Fruit fly (Drosophila melanogaster) Kc167 (cell line): Measurements from ENCODE around the gene ND-51.

Experiments used
- Myc ChIP-seq: fragments of >200 bp; optimal IDR thresholded peaks from 2 replicates; lab custom pipeline; 2017; ENCODE audit warnings: missing external identifiers
- Sin3A ChIP-seq: fragments of >200 bp; optimal IDR thresholded peaks from 2 replicates; lab custom pipeline; 2018; ENCODE audit warnings: missing external identifiers
- h ChIP-seq: fragments of >200 bp; optimal IDR thresholded peaks from 3 replicates; lab custom pipeline; 2018; ENCODE audit warnings: missing external identifiers
- insv ChIP-seq: fragments of >200 bp; optimal IDR thresholded peaks from 3 replicates; lab custom pipeline; 2018; ENCODE audit warnings: missing external identifiers
- psq ChIP-seq: fragments of >200 bp; optimal IDR thresholded peaks from 2 replicates; lab custom pipeline; 2017; ENCODE audit warnings: missing external identifiers
- ttk ChIP-seq: sonication (Bioruptor generic); optimal IDR thresholded peaks from 2 replicates; lab custom pipeline; 2017; ENCODE audit warnings: missing external identifiers

The ND-51 gene

DNA sequence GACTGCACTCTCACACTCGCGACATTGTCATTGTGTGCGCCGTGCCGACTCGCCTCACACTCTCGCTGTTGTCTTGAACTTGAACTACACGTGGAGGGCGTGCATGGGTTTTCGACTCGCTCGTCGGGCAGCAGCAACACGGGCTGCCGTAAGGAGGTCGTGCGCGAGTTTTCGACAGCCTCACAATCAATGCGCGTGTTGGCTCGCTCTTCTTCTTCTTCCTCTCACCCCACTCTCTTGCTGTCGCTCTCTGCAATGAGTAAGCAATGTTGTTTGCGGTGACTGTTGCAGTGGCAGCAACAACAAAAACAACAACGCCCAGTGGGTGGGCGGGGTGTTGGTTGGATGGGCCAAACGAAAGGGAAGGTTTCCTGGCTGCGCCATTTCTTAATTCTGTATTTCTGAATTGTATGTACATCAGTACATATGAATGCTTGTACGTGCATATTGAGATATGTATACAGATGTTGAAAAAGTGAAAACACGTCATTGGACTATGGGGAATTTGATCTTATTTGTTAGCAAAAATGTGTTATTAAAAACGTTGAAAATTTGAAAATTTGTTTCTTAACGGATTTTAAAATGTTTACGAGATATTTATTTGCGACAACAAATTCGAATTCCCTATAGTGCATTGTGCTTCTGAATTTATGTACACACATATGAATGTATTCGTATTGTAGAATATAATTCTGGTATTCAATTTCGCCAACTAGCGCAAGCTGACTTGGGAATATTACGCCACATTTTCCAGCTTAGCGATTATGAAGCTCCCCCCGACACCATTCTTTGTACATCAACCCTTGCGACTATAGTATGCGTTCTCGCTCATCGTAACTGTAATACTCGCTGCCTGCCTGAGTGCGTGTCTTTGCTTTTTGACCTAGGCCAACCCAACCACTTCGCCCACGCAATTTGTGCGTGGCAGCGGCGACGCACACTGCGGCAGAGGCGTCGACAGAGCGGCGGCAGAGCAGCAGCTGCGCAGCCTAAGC, 26.1 kb upstream of the ND-51 start:
- TF ChIP-seq h (lab: Kevin White, UChicago): no peak
- TF ChIP-seq Sin3A (lab: Kevin White, UChicago): no peak
- TF ChIP-seq insv (lab: Kevin White, UChicago): no peak
- TF ChIP-seq Myc (lab: Kevin White, UChicago): no peak
- TF ChIP-seq psq (lab: Kevin White, UChicago): no peak
- no peak for TF ChIP-seq ttk (lab: Kevin White, UChicago)

DNA sequence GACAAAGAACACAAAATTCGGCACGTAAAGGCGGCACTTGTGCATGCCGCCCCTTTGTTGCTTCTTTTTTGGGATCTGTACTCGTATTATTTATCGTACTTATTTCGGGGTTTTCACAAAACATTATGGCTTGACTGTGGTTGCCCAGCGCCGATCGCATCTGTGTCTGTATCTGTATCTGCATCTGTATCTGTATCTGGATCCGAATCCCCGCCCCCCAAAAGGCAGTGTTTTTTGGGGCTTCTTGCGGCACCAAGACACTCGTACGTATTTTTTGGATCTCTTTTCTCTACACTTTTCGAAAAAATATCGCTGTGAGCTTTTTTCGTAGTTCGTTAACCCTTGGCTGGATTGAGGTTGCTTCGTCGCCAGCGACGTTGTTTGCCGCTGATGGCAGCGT, 25.1 kb upstream of the ND-51 start:
- TF ChIP-seq Sin3A (lab: Kevin White, UChicago): no peak
- TF ChIP-seq Myc (lab: Kevin White, UChicago): no peak
- TF ChIP-seq h (lab: Kevin White, UChicago): no peak
- no peak for TF ChIP-seq psq (lab: Kevin White, UChicago)
- TF ChIP-seq ttk (lab: Kevin White, UChicago): no peak
- TF ChIP-seq insv (lab: Kevin White, UChicago): no peak

DNA sequence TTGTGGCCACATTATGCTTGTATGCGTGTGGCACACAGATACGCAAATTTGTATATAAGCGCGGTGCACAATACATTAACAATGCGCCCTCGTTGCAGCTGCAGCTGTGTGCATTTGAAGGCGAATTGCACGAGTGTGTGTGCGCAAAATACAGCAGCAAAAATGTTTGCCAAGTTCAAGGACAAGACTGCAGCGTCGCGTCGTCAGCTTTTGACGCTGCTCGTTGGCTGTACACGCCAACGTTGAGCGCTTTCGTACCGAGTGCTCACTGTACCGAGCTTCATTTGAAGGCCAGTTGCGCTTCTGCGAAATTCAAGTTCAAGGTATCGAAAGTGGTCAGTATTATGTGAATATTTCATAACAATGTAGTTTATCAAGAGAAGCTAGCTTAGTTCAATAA, 24.2 kb upstream of the ND-51 start:
- no peak for TF ChIP-seq ttk (lab: Kevin White, UChicago)
- TF ChIP-seq h (lab: Kevin White, UChicago): no peak
- no peak for TF ChIP-seq insv (lab: Kevin White, UChicago)
- no peak for TF ChIP-seq psq (lab: Kevin White, UChicago)
- no peak for TF ChIP-seq Sin3A (lab: Kevin White, UChicago)
- no peak for TF ChIP-seq Myc (lab: Kevin White, UChicago)

DNA sequence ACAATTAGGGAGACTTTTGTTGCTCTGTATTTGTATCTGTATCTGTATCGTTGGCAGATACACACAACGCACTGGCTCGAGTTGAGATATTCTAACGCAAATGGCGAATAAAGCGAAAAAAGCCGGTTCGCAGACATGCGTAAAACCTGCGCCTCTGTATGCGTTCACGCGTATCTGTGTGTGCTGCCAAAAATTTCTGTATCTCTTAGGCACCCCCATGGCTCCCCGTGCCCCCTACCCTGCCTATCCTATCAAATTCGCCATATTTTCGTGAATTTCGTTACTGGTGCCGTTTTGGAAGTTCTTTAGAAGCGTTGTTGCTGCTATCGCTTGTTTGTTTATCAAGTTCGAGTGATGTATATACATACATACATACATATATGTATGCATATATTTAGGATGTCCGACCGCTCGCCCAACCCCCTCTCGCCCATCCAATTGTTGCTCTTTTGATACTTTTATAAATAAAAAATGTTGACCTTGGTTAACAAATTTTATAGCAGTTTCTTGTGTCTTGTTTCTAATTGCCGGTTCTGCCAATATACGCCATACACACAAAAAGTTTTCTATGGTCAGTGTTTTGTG, 23.3 kb upstream of the ND-51 start:
- TF ChIP-seq psq (lab: Kevin White, UChicago) (no peak), h (lab: Kevin White, UChicago) (no peak), Sin3A (lab: Kevin White, UChicago) (no peak), insv (lab: Kevin White, UChicago) (no peak), ttk (lab: Kevin White, UChicago) (no peak), Myc (lab: Kevin White, UChicago) (no peak)

DNA sequence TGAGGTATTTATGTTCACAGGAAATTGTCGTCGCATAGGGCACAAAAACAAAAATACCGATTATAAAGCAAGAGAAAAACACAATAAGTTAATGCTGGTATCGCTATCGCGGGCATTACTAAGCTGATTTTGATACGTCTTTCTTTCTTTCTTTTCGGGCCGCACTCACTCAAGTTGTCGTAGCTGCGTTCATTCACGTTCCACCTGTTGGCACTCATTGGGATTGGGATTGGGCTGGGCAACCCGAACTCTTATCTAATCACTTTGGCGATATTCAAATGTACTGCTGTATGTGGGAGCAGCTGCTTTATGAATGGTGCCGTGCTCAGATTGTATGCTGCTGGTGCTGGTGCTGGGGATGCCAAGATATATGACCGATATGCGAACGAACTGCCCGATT, 22.1 kb upstream of the ND-51 start:
- TF ChIP-seq insv (lab: Kevin White, UChicago): no peak
- no peak for TF ChIP-seq Myc (lab: Kevin White, UChicago)
- no peak for TF ChIP-seq psq (lab: Kevin White, UChicago)
- TF ChIP-seq h (lab: Kevin White, UChicago): no peak

DNA sequence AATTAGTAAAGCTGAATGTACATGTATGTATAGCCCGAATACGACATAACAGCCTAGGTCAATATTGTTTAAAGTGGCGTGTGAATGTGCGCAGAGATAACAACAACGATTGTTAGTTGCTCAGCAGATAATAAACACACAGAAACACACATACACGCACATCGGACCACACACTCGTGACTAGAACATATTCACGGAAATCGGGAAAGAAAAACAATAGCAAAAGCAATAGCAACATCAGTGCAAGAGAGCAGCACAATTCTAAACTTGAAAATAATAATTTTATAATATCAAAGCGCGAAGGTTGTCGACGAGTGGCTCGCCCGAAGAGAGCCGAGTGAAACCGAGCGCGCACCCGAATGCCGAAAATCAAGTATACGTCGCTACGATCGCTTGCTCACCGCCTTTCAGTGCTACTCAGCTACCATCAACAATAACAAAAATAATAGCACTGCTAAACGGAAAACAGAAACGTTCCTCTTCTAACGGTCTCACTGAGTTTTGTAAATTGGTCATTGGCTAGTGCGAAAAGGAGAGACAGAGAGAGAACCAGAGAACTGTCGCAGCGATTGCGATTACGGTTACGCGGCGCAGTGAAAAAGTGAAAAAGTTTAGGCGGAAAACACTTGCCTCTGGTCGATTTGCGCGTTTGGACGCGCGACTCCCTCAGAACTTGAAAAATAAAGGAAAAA, 20.5 kb upstream of the ND-51 start:
- no peak for TF ChIP-seq insv (lab: Kevin White, UChicago)
- no peak for TF ChIP-seq h (lab: Kevin White, UChicago)
- no peak for TF ChIP-seq Sin3A (lab: Kevin White, UChicago)
- TF ChIP-seq Myc (lab: Kevin White, UChicago): no peak
- no peak for TF ChIP-seq ttk (lab: Kevin White, UChicago)
- no peak for TF ChIP-seq psq (lab: Kevin White, UChicago)

DNA sequence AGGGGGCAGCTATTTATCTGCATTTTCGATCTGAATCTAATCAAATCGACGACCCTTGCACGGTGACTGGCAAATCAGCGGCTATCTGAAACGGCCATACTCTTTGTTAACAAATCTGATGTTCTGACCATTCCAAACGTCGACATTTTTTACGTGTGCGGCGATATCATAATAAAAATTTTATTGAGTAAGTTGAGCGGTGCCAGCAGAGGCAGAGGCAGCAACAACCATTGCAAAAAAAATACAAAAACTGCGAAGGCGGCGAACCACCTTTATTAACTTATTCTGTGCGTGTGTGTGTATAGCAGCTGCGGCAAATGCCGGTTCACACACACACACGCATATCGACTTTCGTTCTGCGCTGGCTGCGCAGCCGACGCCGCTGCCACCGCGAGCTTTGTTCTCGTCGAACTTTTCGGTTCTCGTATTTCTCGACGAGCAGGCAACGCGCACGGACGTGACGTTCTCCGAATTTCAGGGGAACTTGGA, 19.6 kb upstream of the ND-51 start, which contains the start of gene Kr-h1:
TSS of gene Kr-h1 (plus strand) at position 447 of the 489 bp plus-strand sequence.
- no peak for TF ChIP-seq psq (lab: Kevin White, UChicago)
- no peak for TF ChIP-seq insv (lab: Kevin White, UChicago)
- no peak for TF ChIP-seq Myc (lab: Kevin White, UChicago)
- no peak for TF ChIP-seq Sin3A (lab: Kevin White, UChicago)
- no peak for TF ChIP-seq ttk (lab: Kevin White, UChicago)
- TF ChIP-seq h (lab: Kevin White, UChicago): no peak

DNA sequence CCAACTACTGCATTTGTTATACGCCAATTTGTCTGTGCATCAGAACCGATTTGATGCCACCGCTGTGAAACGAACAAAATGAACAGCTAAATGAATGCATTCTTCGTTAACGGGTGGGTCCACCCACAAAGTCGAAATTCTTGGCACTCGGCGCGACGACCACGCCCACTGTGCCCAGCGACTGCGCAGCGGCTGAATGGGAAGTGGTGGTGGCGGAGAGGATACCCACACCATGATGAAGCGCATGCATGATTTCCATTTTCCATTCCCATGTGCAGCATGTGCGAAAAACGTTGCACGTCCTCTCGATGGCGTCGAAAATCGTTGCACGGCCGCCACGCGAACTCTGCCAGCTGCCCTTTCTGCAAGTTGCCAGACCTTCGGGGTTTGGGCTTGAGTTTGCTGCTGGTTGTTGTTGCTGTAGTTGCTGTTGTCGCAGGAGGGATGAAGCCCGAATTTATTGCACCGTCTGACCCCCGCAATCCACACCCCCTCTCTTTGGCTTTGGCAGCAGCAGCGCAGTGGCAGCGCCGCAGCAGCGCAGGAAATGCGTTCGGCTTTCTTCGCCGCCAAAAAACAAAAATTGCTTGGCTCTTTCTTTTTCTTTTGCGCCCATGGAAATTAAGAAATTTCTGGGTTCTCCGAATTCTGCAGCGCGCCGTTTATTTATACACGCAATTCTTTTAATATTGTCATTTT, 18.7 kb upstream of the ND-51 start:
- TF ChIP-seq Sin3A (lab: Kevin White, UChicago) (no peak), psq (lab: Kevin White, UChicago) (no peak), Myc (lab: Kevin White, UChicago) (no peak), insv (lab: Kevin White, UChicago) (no peak), ttk (lab: Kevin White, UChicago) (no peak)

DNA sequence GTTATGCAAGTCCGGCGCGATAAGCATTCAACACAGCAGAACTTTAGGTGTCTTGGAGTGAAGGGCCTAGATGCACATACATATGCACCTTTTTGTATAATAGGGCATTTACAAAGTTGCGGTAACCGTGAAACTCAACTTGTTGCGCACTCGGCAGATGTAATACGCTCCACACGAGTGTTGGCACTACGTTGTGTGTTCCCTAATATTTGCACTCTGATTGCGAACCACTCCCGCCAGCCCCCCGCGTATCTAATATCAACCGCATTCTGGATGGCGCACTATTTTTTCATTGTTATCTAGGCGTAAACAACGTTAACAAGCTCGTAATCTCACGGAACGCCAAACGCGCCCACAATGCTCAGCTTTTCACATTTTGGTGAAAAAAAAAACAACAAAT, 17.8 kb upstream of the ND-51 start:
- TF ChIP-seq Myc (lab: Kevin White, UChicago): no peak
- TF ChIP-seq ttk (lab: Kevin White, UChicago): no peak
- no peak for TF ChIP-seq Sin3A (lab: Kevin White, UChicago)
- TF ChIP-seq insv (lab: Kevin White, UChicago): no peak
- no peak for TF ChIP-seq psq (lab: Kevin White, UChicago)
- TF ChIP-seq h (lab: Kevin White, UChicago): no peak

DNA sequence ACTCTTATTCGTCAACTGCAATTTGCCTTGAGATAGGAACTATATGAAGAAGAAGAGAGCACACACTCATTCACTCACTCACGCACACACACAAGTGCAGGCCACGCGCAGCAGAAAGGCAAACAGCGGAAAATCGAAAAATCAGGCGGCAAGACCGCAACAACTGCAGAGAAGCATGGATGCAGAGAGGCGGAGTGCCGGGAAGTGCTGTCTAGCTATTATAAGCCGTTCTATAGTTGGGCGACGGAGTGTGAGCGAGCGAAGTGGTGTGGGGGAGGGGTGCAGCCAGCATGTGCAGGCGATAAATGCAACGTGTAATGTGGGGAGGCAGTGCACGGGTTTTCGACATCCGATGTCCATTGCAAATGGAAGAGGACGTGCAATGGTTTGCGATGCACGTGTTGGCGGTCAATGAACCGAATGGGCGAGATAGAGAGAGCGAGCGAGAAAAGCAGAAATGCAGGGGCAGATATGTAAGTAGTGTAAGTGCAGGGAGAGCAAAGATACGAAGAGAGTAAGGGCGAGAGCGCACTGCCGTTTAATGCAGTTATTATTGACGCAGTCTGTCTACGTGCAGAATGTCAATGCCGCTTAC, 16.3 kb upstream of the ND-51 start:
- TF ChIP-seq Sin3A (lab: Kevin White, UChicago) (no peak), Myc (lab: Kevin White, UChicago) (no peak), ttk (lab: Kevin White, UChicago) (no peak), h (lab: Kevin White, UChicago) (no peak), psq (lab: Kevin White, UChicago) (no peak), insv (lab: Kevin White, UChicago) (no peak)
